Worm (Caenorhabditis elegans) whole organism, L4 larva: ENCODE data around the gene C09G4.4.

ENCODE experiments used
- D1046.2 ChIP-seq: fragments of 200-800 bp; sonication (Bioruptor generic); IDR thresholded peaks from 2 replicates; pipeline ENCODE4 v1.3.6; 2022; ENCODE audit warnings: missing genetic modification characterization, missing compliant biosample characterization
- F26F4.8 ChIP-seq: fragments of 200-800 bp; sonication (Bioruptor generic); conservative IDR thresholded peaks from 2 replicates; pipeline ENCODE4 v1.3.6; 2022; ENCODE audit warnings: missing genetic modification characterization, missing compliant biosample characterization
- F37D6.2 ChIP-seq: sonication (generic microtip); optimal IDR thresholded peaks from 2 replicates; lab custom pipeline; 2016; ENCODE audit warnings: mild to moderate bottlenecking, missing genetic modification characterization, missing compliant biosample characterization
- F44E2.7 ChIP-seq: fragments of 200-800 bp; sonication (Bioruptor generic); IDR thresholded peaks from 2 replicates; pipeline ENCODE4 v2.1.2; 2022; ENCODE audit warnings: missing genetic modification characterization, missing compliant biosample characterization
- R02D3.7 ChIP-seq: fragments of 150-350 bp; sonication (generic microtip); optimal IDR thresholded peaks from 3 replicates; lab custom pipeline; 2014; ENCODE audit warnings: missing biosample characterization, missing genetic modification characterization
- T26A8.4 ChIP-seq: fragments of 200-800 bp; sonication (Bioruptor generic); IDR thresholded peaks from 2 replicates; pipeline ENCODE4 v1.3.6; 2022; ENCODE audit warnings: missing genetic modification characterization, missing compliant biosample characterization
- Y105C5A.15 ChIP-seq: fragments of 200-800 bp; sonication (Bioruptor generic); IDR thresholded peaks from 2 replicates; pipeline ENCODE4 v1.3.6; 2022; ENCODE audit warnings: missing genetic modification characterization, missing compliant biosample characterization
- Y48G9A.11 ChIP-seq: fragments of 200-800 bp; sonication (Bioruptor generic); IDR thresholded peaks from 2 replicates; pipeline ENCODE4 v1.3.6; 2022; ENCODE audit warnings: missing genetic modification reagents, missing genetic modification characterization, missing compliant biosample characterization
- ZK546.5 ChIP-seq, 2 experiments: sonication (generic microtip); optimal IDR thresholded peaks; 2 replicates each; lab custom pipeline; 2017; ENCODE audit warnings: missing biosample characterization in 2 of 2, missing genetic modification characterization in 2 of 2
- aha-1 ChIP-seq: fragments of 150-350 bp; peaks from one replicate; lab custom pipeline; 2014; ENCODE audit warnings: missing biosample characterization, missing genetic modification characterization
- attf-4 ChIP-seq: sonication (generic microtip); optimal IDR thresholded peaks from 3 replicates; lab custom pipeline; 2017; ENCODE audit warnings: missing biosample characterization, missing genetic modification characterization
- ceh-28 ChIP-seq: fragments of 150-350 bp; optimal IDR thresholded peaks from 2 replicates; lab custom pipeline; 2014; ENCODE audit warnings: missing biosample characterization, missing genetic modification reagents, missing genetic modification characterization
- ceh-32 ChIP-seq: sonication (generic microtip); optimal IDR thresholded peaks from 2 replicates; lab custom pipeline; 2016; ENCODE audit warnings: mild to moderate bottlenecking, missing genetic modification characterization, missing compliant biosample characterization; ENCODE audit not compliant: poor library complexity
- ceh-62 ChIP-seq: sonication (generic microtip); optimal IDR thresholded peaks from 2 replicates; lab custom pipeline; 2017; ENCODE audit warnings: missing biosample characterization, missing genetic modification characterization
- ces-1 ChIP-seq: fragments of 150-350 bp; sonication (generic microtip); optimal IDR thresholded peaks from 4 replicates; lab custom pipeline; 2014; ENCODE audit warnings: missing biosample characterization, missing genetic modification reagents, missing genetic modification characterization
- cey-2 ChIP-seq: sonication (generic microtip); optimal IDR thresholded peaks from 3 replicates; lab custom pipeline; 2017; ENCODE audit warnings: missing genetic modification characterization, mild to moderate bottlenecking, missing compliant biosample characterization, antibody characterized with exemption, borderline replicate concordance; ENCODE audit not compliant: insufficient read depth
- daf-16 ChIP-seq, 3 experiments: sonication (generic microtip); optimal IDR thresholded peaks; 2 replicates each; lab custom pipeline; 2016 to 2017; ENCODE audit warnings: missing genetic modification characterization in 3 of 3, missing genetic modification reagents in 3 of 3, mild to moderate bottlenecking in 2 of 3, missing compliant biosample characterization in 2 of 3, missing biosample characterization in 1 of 3, moderate library complexity in 1 of 3
- dve-1 ChIP-seq: sonication (generic microtip); optimal IDR thresholded peaks from 2 replicates; lab custom pipeline; 2017; ENCODE audit warnings: antibody characterized with exemption, mild to moderate bottlenecking, missing genetic modification characterization, missing compliant biosample characterization; ENCODE audit not compliant: insufficient read depth
- egl-27 ChIP-seq: sonication (generic microtip); optimal IDR thresholded peaks from 3 replicates; lab custom pipeline; 2017; ENCODE audit warnings: missing biosample characterization, missing genetic modification reagents, missing genetic modification characterization
- fos-1 ChIP-seq: fragments of 150-350 bp; optimal IDR thresholded peaks from 2 replicates; lab custom pipeline; 2014; ENCODE audit warnings: missing biosample characterization, missing genetic modification characterization
- hlh-11 ChIP-seq: fragments of 200-800 bp; sonication (Bioruptor generic); optimal IDR thresholded peaks from 2 replicates; lab custom pipeline; 2018; ENCODE audit warnings: mild to moderate bottlenecking, missing genetic modification characterization, missing compliant biosample characterization
- hlh-30 ChIP-seq: sonication (generic microtip); optimal IDR thresholded peaks from 2 replicates; lab custom pipeline; 2017; ENCODE audit warnings: antibody characterized with exemption, mild to moderate bottlenecking, missing genetic modification characterization, missing compliant biosample characterization; ENCODE audit not compliant: insufficient read depth
- jun-1 ChIP-seq: fragments of 150-350 bp; optimal IDR thresholded peaks from 2 replicates; lab custom pipeline; 2014; ENCODE audit warnings: missing biosample characterization, missing genetic modification reagents, missing genetic modification characterization
- lim-7 ChIP-seq: fragments of 200-800 bp; sonication (Bioruptor generic); IDR thresholded peaks from 2 replicates; pipeline ENCODE4 v1.3.6; 2022; ENCODE audit warnings: missing genetic modification characterization, missing compliant biosample characterization
- lin-1 ChIP-seq: fragments of 200-800 bp; sonication (Bioruptor generic); IDR thresholded peaks from 2 replicates; pipeline ENCODE4 v1.3.6; 2022; ENCODE audit warnings: missing genetic modification reagents, missing genetic modification characterization, missing compliant biosample characterization
- lin-38 ChIP-seq: fragments of 200-800 bp; sonication (Bioruptor generic); IDR thresholded peaks from 2 replicates; pipeline ENCODE4 v1.3.6; 2022; ENCODE audit warnings: missing genetic modification reagents, missing genetic modification characterization, missing compliant biosample characterization
- lsy-2 ChIP-seq, 2 experiments: fragments of 150-350 bp in 1 of 2; sonication (generic microtip) in 1 of 2; optimal IDR thresholded peaks; 2 replicates each; lab custom pipeline; 2014 to 2017; ENCODE audit warnings: missing biosample characterization in 2 of 2, missing genetic modification characterization in 2 of 2
- madf-9 ChIP-seq: fragments of 200-800 bp; sonication (Bioruptor generic); conservative IDR thresholded peaks from 2 replicates; pipeline ENCODE4 v1.3.6; 2022; ENCODE audit warnings: missing genetic modification reagents, missing genetic modification characterization, missing compliant biosample characterization
- mdl-1 ChIP-seq, 2 experiments: fragments of 150-350 bp in 1 of 2; sonication (generic microtip) in 1 of 2; optimal IDR thresholded peaks; 2 replicates each; lab custom pipeline; 2014 to 2017; ENCODE audit warnings: missing biosample characterization in 2 of 2, missing genetic modification characterization in 2 of 2
- mep-1 ChIP-seq: fragments of 150-350 bp; sonication (generic microtip); optimal IDR thresholded peaks from 3 replicates; lab custom pipeline; 2014; ENCODE audit warnings: missing biosample characterization, missing genetic modification characterization
- mes-2 ChIP-seq: sonication (generic microtip); optimal IDR thresholded peaks from 2 replicates; lab custom pipeline; 2016; ENCODE audit warnings: missing genotype, mild to moderate bottlenecking, missing genetic modification characterization, missing compliant biosample characterization; ENCODE audit not compliant: poor library complexity, severe bottlenecking
- mxl-2 ChIP-seq: fragments of 200-800 bp; sonication (Bioruptor generic); conservative IDR thresholded peaks from 2 replicates; pipeline ENCODE4 v1.3.6; 2022; ENCODE audit warnings: missing genetic modification reagents, missing genetic modification characterization, missing compliant biosample characterization
- nhr-237 ChIP-seq: sonication (generic microtip); optimal IDR thresholded peaks from 2 replicates; lab custom pipeline; 2017; ENCODE audit warnings: missing biosample characterization, missing genetic modification characterization
- nhr-25 ChIP-seq: sonication (generic microtip); optimal IDR thresholded peaks from 2 replicates; lab custom pipeline; 2017; ENCODE audit warnings: missing genetic modification characterization, mild to moderate bottlenecking, missing compliant biosample characterization, antibody characterized with exemption, moderate library complexity, borderline replicate concordance; ENCODE audit not compliant: insufficient read depth
- nhr-28 ChIP-seq: fragments of 150-350 bp; optimal IDR thresholded peaks from 2 replicates; lab custom pipeline; 2014; ENCODE audit warnings: missing biosample characterization, missing genetic modification characterization
- nhr-48 ChIP-seq: sonication (generic microtip); optimal IDR thresholded peaks from 2 replicates; lab custom pipeline; 2016; ENCODE audit warnings: mild to moderate bottlenecking, missing genetic modification characterization, missing compliant biosample characterization
- nhr-76 ChIP-seq: fragments of 150-350 bp; optimal IDR thresholded peaks from 2 replicates; lab custom pipeline; 2014; ENCODE audit warnings: missing biosample characterization, missing genetic modification characterization
- pha-4 ChIP-seq, 2 experiments: fragments of 150-350 bp in 1 of 2; fragments of 200-800 bp in 1 of 2; sonication (Bioruptor generic) in 1 of 2; IDR thresholded peaks in 1 of 2; optimal IDR thresholded peaks in 1 of 2; 2 replicates each; pipeline versions ENCODE4 v1.3.6 to Lab custom; 2014 to 2022; ENCODE audit warnings: missing genetic modification characterization in 2 of 2, missing genetic modification reagents in 2 of 2, missing biosample characterization in 1 of 2, missing compliant biosample characterization in 1 of 2
- php-3 ChIP-seq: fragments of 200-800 bp; sonication (Bioruptor generic); IDR thresholded peaks from 2 replicates; pipeline ENCODE4 v1.3.6; 2022; ENCODE audit warnings: missing genetic modification reagents, missing genetic modification characterization, missing compliant biosample characterization
- sdz-12 ChIP-seq: fragments of 200-800 bp; sonication (Bioruptor generic); optimal IDR thresholded peaks from 2 replicates; lab custom pipeline; 2018; ENCODE audit warnings: mild to moderate bottlenecking, missing genetic modification characterization, missing compliant biosample characterization
- spr-3 ChIP-seq: fragments of 200-800 bp; sonication (Bioruptor generic); optimal IDR thresholded peaks from 2 replicates; lab custom pipeline; 2018; ENCODE audit warnings: mild to moderate bottlenecking, missing genetic modification characterization, missing compliant biosample characterization
- tag-97 ChIP-seq: fragments of 200-800 bp; sonication (Bioruptor generic); IDR thresholded peaks from 2 replicates; pipeline ENCODE4 v1.3.6; 2022; ENCODE audit warnings: missing genetic modification characterization, missing compliant biosample characterization
- tra-1 ChIP-seq: fragments of 200-800 bp; sonication (Bioruptor generic); IDR thresholded peaks from 2 replicates; pipeline ENCODE4 v1.3.6; 2022; ENCODE audit warnings: missing genetic modification reagents, missing genetic modification characterization, missing compliant biosample characterization
- zag-1 ChIP-seq: fragments of 150-350 bp; optimal IDR thresholded peaks from 2 replicates; lab custom pipeline; 2014; ENCODE audit warnings: missing biosample characterization, missing genetic modification characterization
- zfp-3 ChIP-seq: fragments of 200-800 bp; sonication (Bioruptor generic); conservative IDR thresholded peaks from 2 replicates; pipeline ENCODE4 v1.3.6; 2022; ENCODE audit warnings: missing genetic modification reagents, missing genetic modification characterization, missing compliant biosample characterization
- zip-2 ChIP-seq: fragments of 150-350 bp; optimal IDR thresholded peaks from 2 replicates; lab custom pipeline; 2014; ENCODE audit warnings: missing biosample characterization, missing genetic modification characterization
- ztf-11 ChIP-seq: fragments of 150-350 bp; optimal IDR thresholded peaks from 2 replicates; lab custom pipeline; 2014; ENCODE audit warnings: missing biosample characterization, missing genetic modification characterization

Gene C09G4.4

DNA sequence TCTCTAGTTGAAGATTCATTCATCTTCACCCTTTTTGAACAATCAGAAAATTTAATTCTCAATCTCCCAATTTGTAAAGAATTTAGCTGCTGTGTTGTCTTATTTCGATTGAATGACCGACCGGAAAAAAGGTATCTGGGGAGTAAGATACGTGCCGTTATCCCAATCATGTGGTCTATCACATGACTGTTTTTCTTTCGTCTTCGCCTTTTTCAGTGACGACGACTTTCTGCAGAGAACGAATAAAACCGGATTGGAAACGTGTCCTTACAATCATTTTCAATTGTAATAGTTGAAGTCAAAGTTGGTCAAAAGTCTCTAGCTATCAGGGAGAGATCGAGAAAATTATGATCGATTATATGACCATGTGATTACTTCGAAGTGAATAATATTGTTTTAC is 16.3 kb downstream of the C09G4.4 start (continued):
- TF ChIP-seq mes-2 (tag; lab: Kevin White, UChicago), result peak; percentile 33
- TF ChIP-seq lim-7 (GFP tag; lab: Robert Waterston, UW), result no peak
- TF ChIP-seq D1046.2 (GFP tag; lab: Robert Waterston, UW), result no peak
- TF ChIP-seq fos-1, result no peak
- TF ChIP-seq nhr-28 (tag; lab: Kevin White, UChicago), result peak; percentile 75
- peak in 1 of 2 experiments; percentile 63 for TF ChIP-seq mdl-1 (tag; optimal IDR thresholded peaks at IDR 0.05; lab: Kevin White, UChicago)
- TF ChIP-seq ces-1, result no peak
- TF ChIP-seq nhr-48 (tag; lab: Kevin White, UChicago), result peak; percentile 83
- TF ChIP-seq ZK546.5 (tag; optimal IDR thresholded peaks at IDR 0.05; lab: Kevin White, UChicago), result no peak
- TF ChIP-seq hlh-30, result peak; percentile 82
- no peak for TF ChIP-seq ceh-62
- TF ChIP-seq aha-1 (tag; lab: Kevin White, UChicago), result peak; percentile 94
- no peak for TF ChIP-seq F37D6.2 (tag; lab: Kevin White, UChicago)
- TF ChIP-seq sdz-12, result no peak
- no peak for TF ChIP-seq lin-1
- TF ChIP-seq lsy-2 (tag; optimal IDR thresholded peaks at IDR 0.05; lab: Kevin White, UChicago), result peak in 1 of 2 experiments; percentile 56
- TF ChIP-seq nhr-25, result peak; percentile 18
- TF ChIP-seq zip-2 (tag; lab: Kevin White, UChicago), result no peak
- TF ChIP-seq mxl-2, result no peak; the same call in 1 of the 2 replicates
- no peak for TF ChIP-seq jun-1 (tag; lab: Kevin White, UChicago)
- no peak for TF ChIP-seq tag-97
- TF ChIP-seq zag-1 (tag; lab: Kevin White, UChicago), result no peak
- peak; percentile 55 for TF ChIP-seq cey-2 (tag; lab: Kevin White, UChicago)
- TF ChIP-seq egl-27 (tag; lab: Kevin White, UChicago), result no peak
- peak; percentile 43 for TF ChIP-seq mep-1 (tag; lab: Kevin White, UChicago)
- no peak for TF ChIP-seq R02D3.7 (tag; lab: Kevin White, UChicago)
- no peak for TF ChIP-seq ztf-11 (tag; lab: Kevin White, UChicago)
- peak; percentile 74 for TF ChIP-seq hlh-11
- no peak for TF ChIP-seq dve-1
- TF ChIP-seq madf-9, result no peak
- TF ChIP-seq ceh-32 (tag; lab: Kevin White, UChicago), result no peak
- no peak for TF ChIP-seq lin-38
- no peak for TF ChIP-seq F26F4.8 (GFP tag; lab: Robert Waterston, UW)
- TF ChIP-seq ceh-28, result no peak
- no peak for TF ChIP-seq pha-4 (GFP tag; IDR thresholded peaks at IDR 0.05; lab: Robert Waterston, UW)
- TF ChIP-seq pha-4 (tag; optimal IDR thresholded peaks at IDR 0.05; lab: Kevin White, UChicago), result no peak
- TF ChIP-seq attf-4 (tag; lab: Kevin White, UChicago), result no peak
- no peak for TF ChIP-seq nhr-237 (tag; lab: Kevin White, UChicago)

DNA sequence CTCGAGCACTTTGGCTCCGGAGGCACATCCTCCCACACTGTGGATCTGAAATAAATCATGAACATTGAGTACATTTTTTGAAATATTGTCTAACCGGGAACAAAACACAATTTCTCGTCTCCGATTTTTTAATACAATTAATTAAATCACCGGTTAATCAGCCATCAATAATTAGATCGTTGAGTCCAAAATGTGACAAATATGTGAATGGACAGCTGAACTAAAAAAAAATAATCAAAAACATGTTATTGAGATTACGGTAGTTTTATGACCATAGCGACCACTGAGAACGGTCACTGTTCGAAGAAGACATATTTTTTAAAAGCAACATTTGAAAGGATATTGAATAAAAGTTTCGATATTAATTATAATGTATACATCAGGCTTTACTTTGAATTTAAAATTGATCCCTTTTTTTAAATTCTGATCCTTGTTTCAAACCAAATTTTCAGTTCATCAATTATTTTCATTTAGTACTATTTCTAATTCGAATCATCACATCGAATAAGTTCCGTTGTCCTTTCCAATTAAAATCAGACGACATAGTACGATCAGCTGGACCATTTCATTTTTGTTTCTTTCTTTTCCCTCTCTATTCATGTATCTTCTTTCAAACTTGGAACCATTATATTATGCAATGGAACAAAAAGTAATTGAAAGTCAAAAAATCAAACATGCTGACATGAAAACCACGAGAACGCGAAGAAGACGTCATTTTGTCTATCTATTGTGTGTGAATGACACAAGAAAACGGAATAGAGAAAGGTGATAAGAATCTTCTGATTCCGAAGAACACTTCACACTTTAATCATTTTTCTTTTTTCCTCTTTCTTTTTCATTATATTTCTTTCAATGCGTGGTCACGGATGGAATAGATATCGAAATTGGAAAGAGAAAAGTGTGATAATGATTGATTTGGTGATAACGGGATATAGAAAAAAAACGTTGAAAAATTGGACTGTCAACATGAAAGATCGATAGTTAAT is 17.6 kb downstream of the C09G4.4 start:
- TF ChIP-seq pha-4 (GFP tag; IDR thresholded peaks at IDR 0.05; lab: Robert Waterston, UW) (peak; percentile 66; the same call in 1 of the 2 replicates), pha-4 (tag; optimal IDR thresholded peaks at IDR 0.05; lab: Kevin White, UChicago) (no peak), madf-9 (no peak), daf-16 (GFP tag; optimal IDR thresholded peaks at IDR 0.05; lab: Kevin White, UChicago) (peak in 1 of 2 experiments; percentile 92), daf-16 (tag; optimal IDR thresholded peaks at IDR 0.05; lab: Kevin White, UChicago) (peak; percentile 92), zip-2 (tag; lab: Kevin White, UChicago) (peak; percentile 26), php-3 (GFP tag; lab: Robert Waterston, UW) (peak; percentile 97), T26A8.4 (GFP tag; lab: Robert Waterston, UW) (peak; percentile 42; the same call in 1 of the 2 replicates), nhr-76 (tag; lab: Kevin White, UChicago) (peak; percentile 61), F44E2.7 (no peak), F26F4.8 (GFP tag; lab: Robert Waterston, UW) (no peak), Y48G9A.11 (no peak), tra-1 (GFP tag; lab: Robert Waterston, UW) (peak; percentile 94), ceh-62 (no peak), zfp-3 (GFP tag; lab: Robert Waterston, UW) (peak; percentile 61; the same call in 1 of the 2 replicates), Y105C5A.15 (no peak), spr-3 (GFP tag; lab: Kevin White, UChicago) (no peak), aha-1 (tag; lab: Kevin White, UChicago) (peak; percentile 98), hlh-30 (peak; percentile 92)
